Worm (Caenorhabditis elegans): ENCODE results near the gene tyr-2.

DNA sequence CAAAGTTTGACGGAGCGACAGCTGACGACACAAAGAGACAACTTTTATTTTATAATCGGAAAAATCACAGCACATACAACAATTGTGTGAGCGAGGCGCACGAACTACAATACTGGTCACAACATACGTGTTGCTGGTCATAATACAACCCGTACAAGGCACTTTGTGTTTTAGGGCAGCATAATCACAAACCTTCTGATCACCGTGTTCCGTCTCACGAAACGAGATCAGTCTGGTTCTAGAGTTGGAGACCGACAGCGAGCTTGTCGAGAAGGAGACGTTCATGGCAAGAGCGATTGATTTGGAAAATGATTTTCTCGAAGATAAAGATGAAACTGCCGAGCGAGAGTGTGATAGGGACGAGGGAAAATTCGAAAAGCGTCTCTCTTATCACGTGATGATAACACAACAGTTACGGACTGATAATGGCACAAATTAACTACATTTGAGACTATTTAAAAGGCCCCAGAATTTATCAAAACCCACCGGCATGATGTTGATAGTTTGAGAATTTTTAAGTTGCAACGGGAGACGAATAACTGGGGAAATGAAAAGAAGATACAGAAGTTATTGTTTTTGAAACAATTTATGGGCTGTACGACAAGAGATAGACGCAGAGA is 22.8 kb downstream of the tyr-2 start:
- TF ChIP-seq efl-1 (optimal IDR thresholded peaks at IDR 0.05), result peak in 1 of 2 experiments; percentile 8
- peak in 1 of 2 experiments; percentile 92 for TF ChIP-seq efl-1 (GFP tag; optimal IDR thresholded peaks at IDR 0.05 in 1 of 2)
- no peak for TF ChIP-seq aha-1 (tag; optimal IDR thresholded peaks at IDR 0.05)
- TF ChIP-seq unc-62 (GFP tag; optimal IDR thresholded peaks at IDR 0.05), result no peak
- no peak for TF ChIP-seq tbx-2 (tag; optimal IDR thresholded peaks at IDR 0.05)
- no peak for TF ChIP-seq jun-1 (tag; optimal IDR thresholded peaks at IDR 0.05)
